Worm (Caenorhabditis elegans): ENCODE measurements around the gene idpa-3.

DNA sequence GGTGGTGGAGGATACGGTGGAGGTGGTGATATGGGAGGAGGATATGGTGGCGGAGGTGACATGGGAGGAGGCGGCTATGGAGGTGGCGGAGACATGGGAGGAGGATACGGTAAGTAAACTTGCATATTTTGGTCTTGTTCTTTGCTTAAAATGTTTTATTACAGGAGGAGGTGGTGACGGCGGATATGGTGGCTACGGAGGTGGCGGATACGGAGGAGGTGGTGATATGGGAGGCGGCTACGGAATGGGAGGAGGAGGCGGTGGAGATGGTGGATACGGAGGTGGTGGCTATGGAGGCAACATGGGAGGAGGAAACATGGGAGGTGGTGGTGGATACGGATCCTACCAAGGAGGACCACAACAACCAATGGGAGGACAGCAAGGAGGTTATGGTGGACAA is 354 bp downstream of the idpa-3 start:
- TF ChIP-seq nhr-12 (tag; optimal IDR thresholded peaks at IDR 0.05) (no peak), lsy-2 (tag; optimal IDR thresholded peaks at IDR 0.05) (no peak)

Measured in whole organism, L2 larva.